Worm (Caenorhabditis elegans): ENCODE measurements around the gene acc-3.

Gene acc-3

DNA sequence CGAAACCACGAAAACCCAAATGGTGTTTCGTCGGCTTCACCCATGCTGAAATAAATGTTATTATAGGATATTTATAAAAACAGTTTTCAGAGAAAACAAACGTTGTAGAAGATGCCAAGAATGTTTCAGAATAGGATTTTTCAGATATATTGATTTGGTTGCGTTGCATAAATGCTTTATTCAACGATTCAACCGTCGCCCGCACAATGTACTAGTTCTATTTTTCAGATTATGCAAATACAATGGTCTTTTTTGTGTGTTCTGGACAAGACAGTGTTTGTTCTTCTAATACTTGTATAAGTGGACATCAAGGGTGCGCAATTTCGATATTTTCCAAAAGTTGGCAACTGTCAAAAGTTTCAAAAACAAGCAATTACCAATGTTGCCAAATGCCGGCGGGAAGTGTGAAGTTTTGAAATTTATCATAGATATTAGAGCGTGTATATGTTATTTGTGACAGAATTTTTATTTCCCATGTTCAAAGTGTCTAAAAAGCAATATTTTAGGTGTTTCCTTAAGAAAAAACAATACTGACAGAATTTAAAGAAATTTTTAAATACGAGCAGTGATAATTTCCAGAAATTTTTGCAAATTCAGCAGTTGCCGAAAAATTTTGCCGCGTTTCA, 36.0 kb downstream of the acc-3 start, which contains the start of gene K02G10.5:
Gene K02G10.5, minus strand, starts transcription at position 51 of the 626 bp plus-strand sequence.
- TF ChIP-seq tbx-11 (GFP tag; IDR thresholded peaks at IDR 0.05): no peak
- no peak for TF ChIP-seq B0310.2 (tag; optimal IDR thresholded peaks at IDR 0.05)
- no peak for TF ChIP-seq tbx-37 (GFP tag; conservative IDR thresholded peaks at IDR 0.05)
- no peak for TF ChIP-seq ceh-36 (tag; optimal IDR thresholded peaks at IDR 0.05)
- no peak for TF ChIP-seq ets-7 (tag; optimal IDR thresholded peaks at IDR 0.05)
- no peak for TF ChIP-seq sea-1 (GFP tag; conservative IDR thresholded peaks at IDR 0.05)

- no peak for TF ChIP-seq ceh-13 (GFP tag; optimal IDR thresholded peaks at IDR 0.05)
- no peak for TF ChIP-seq aly-1 (tag; optimal IDR thresholded peaks at IDR 0.05)
- no peak for TF ChIP-seq pes-1 (GFP tag; IDR thresholded peaks at IDR 0.05)
- no peak for TF ChIP-seq hmg-4 (GFP tag; optimal IDR thresholded peaks at IDR 0.05)
- no peak for TF ChIP-seq B0310.2 (tag; optimal IDR thresholded peaks at IDR 0.05)
These were observed 41.7 kb downstream of the acc-3 start for ce11 chrX:4685579-4685978.

ce11 chrX:4682616-4683015, 44.7 kb downstream of the acc-3 start, which contains the start of gene K02G10.15:
Gene K02G10.15, minus strand, starts transcription at chrX:4682716.
- no peak for TF ChIP-seq aly-1 (tag; optimal IDR thresholded peaks at IDR 0.05)
- TF ChIP-seq tra-4 (tag; optimal IDR thresholded peaks at IDR 0.05): no peak
- TF ChIP-seq scrt-1 (GFP tag; IDR thresholded peaks at IDR 0.05): no peak
- TF ChIP-seq B0310.2 (tag; optimal IDR thresholded peaks at IDR 0.05): no peak
- TF ChIP-seq ceh-36 (tag; optimal IDR thresholded peaks at IDR 0.05): no peak
- TF ChIP-seq tbx-11 (GFP tag; IDR thresholded peaks at IDR 0.05): no peak
- TF ChIP-seq hnd-1 (tag; optimal IDR thresholded peaks at IDR 0.05): no peak
- TF ChIP-seq tbx-37 (GFP tag; conservative IDR thresholded peaks at IDR 0.05): no peak
- no peak for TF ChIP-seq sea-1 (GFP tag; conservative IDR thresholded peaks at IDR 0.05)
- no peak for TF ChIP-seq pes-1 (GFP tag; IDR thresholded peaks at IDR 0.05)
- no peak for TF ChIP-seq hmbx-1 (tag; optimal IDR thresholded peaks at IDR 0.05)

DNA sequence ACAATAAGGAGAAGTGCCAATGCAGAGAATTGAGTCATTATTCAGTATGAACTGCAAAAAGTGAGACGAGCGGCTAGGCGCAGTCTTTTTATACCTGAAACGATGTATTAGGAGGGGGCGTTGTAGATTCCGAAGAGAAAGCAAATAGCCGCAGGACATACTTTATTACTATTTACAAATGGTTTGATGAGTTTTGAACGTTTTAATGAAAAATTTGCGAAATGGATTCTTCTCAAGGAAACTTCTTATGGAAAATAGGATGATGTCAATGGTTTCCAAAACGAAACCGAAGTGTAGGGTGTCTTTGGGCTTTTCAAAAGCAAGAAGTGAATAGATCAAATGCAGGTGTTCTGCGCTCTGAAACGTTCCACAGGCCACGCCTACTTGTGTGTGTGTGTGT, 49.3 kb downstream of the acc-3 start, which contains the start of gene flp-11:
Gene flp-11, minus strand, starts transcription at position 101 of the 400 bp plus-strand sequence.
- TF ChIP-seq tbx-11 (GFP tag; IDR thresholded peaks at IDR 0.05) (no peak), ceh-13 (GFP tag; optimal IDR thresholded peaks at IDR 0.05) (no peak), ama-1 (optimal IDR thresholded peaks at IDR 0.05) (no peak), B0310.2 (tag; optimal IDR thresholded peaks at IDR 0.05) (no peak), sea-1 (GFP tag; conservative IDR thresholded peaks at IDR 0.05) (no peak), tbx-37 (GFP tag; conservative IDR thresholded peaks at IDR 0.05) (no peak), tra-4 (tag; optimal IDR thresholded peaks at IDR 0.05) (no peak), aly-1 (tag; optimal IDR thresholded peaks at IDR 0.05) (no peak), ceh-36 (tag; optimal IDR thresholded peaks at IDR 0.05) (no peak), hmbx-1 (tag; optimal IDR thresholded peaks at IDR 0.05) (no peak), F13C5.2 (tag; optimal IDR thresholded peaks at IDR 0.05) (no peak), flt-1 (GFP tag; IDR thresholded peaks at IDR 0.05) (no peak), pes-1 (GFP tag; IDR thresholded peaks at IDR 0.05) (no peak), hmg-4 (GFP tag; optimal IDR thresholded peaks at IDR 0.05) (no peak)

- TF ChIP-seq hmg-4 (GFP tag; optimal IDR thresholded peaks at IDR 0.05) (no peak), ceh-36 (tag; optimal IDR thresholded peaks at IDR 0.05) (no peak), ama-1 (optimal IDR thresholded peaks at IDR 0.05) (no peak), ceh-13 (GFP tag; optimal IDR thresholded peaks at IDR 0.05) (no peak), aly-1 (tag; optimal IDR thresholded peaks at IDR 0.05) (no peak), scrt-1 (GFP tag; IDR thresholded peaks at IDR 0.05) (no peak), pes-1 (GFP tag; IDR thresholded peaks at IDR 0.05) (no peak), tbx-11 (GFP tag; IDR thresholded peaks at IDR 0.05) (no peak), tbx-37 (GFP tag; conservative IDR thresholded peaks at IDR 0.05) (no peak), F13C5.2 (tag; optimal IDR thresholded peaks at IDR 0.05) (no peak)
These were observed 50.6 kb downstream of the acc-3 start for ce11 chrX:4676702-4677101.

DNA sequence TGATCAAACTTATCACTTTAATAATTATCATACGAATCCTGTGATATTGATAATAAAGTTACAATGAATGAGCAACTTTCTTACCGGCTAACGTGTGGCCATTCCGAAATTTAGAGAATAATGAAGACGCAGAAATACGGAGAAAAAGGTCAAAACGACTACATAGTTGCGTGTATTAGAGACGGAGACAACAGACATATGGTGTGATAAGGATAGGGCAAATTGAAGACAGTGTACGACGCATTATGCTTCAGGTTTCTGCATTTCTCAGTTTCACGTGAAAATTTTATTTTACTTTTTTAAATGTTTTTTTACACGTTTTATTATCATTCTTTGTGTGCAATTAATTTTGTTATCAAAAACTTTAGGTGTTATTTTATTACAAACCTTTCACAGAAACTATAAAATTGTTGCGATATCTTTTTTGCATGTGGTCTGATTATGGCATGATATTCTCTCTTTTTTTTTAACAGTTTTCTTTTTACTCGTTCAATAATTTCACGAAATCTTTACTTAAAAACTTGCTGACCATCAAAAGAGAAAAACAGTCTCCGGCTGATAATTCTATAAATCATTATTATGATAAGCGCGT, 54.0 kb downstream of the acc-3 start, which contains the start of gene tmem-135:
Gene tmem-135, plus strand, starts transcription at position 542 of the 592 bp plus-strand sequence.
- no peak for TF ChIP-seq aly-1 (tag; optimal IDR thresholded peaks at IDR 0.05)
- no peak for TF ChIP-seq flt-1 (GFP tag; IDR thresholded peaks at IDR 0.05)
- no peak for TF ChIP-seq ceh-13 (GFP tag; optimal IDR thresholded peaks at IDR 0.05)
- no peak for TF ChIP-seq scrt-1 (GFP tag; IDR thresholded peaks at IDR 0.05)
- no peak for TF ChIP-seq ets-7 (tag; optimal IDR thresholded peaks at IDR 0.05)
- TF ChIP-seq tbx-11 (GFP tag; IDR thresholded peaks at IDR 0.05): no peak
- TF ChIP-seq pes-1 (GFP tag; IDR thresholded peaks at IDR 0.05): no peak
- TF ChIP-seq sea-1 (GFP tag; conservative IDR thresholded peaks at IDR 0.05): no peak
- no peak for TF ChIP-seq tbx-37 (GFP tag; conservative IDR thresholded peaks at IDR 0.05)
- TF ChIP-seq hmg-4 (GFP tag; optimal IDR thresholded peaks at IDR 0.05): no peak
- TF ChIP-seq hnd-1 (tag; optimal IDR thresholded peaks at IDR 0.05): no peak

Data from whole organism, early embryonic.